Worm (Caenorhabditis elegans) whole organism, young adult: ENCODE data around the gene fbxb-42.

Experiments
- Y95B8A.8 ChIP-seq: fragments of 200-800 bp; sonication (Bioruptor generic); IDR thresholded peaks from 2 replicates; pipeline ENCODE4 v1.3.6; 2022; ENCODE audit warnings: missing genetic modification reagents, missing genetic modification characterization, missing compliant biosample characterization
- let-607 ChIP-seq, 2 experiments: fragments of 200-800 bp in 1 of 2; sonication (Bioruptor generic) in 1 of 2; sonication (generic microtip) in 1 of 2; optimal IDR thresholded peaks; 2 replicates each; lab custom pipeline; 2016 to 2018; ENCODE audit warnings: mild to moderate bottlenecking in 2 of 2, missing compliant biosample characterization in 2 of 2, missing genetic modification characterization in 2 of 2, moderate library complexity in 2 of 2, missing genotype in 1 of 2

- TF ChIP-seq Y95B8A.8 (GFP tag; lab: Robert Waterston, UW), result no peak
- TF ChIP-seq let-607 (tag; optimal IDR thresholded peaks at IDR 0.05; lab: Kevin White, UChicago), result no peak
These were observed 42.5 kb downstream of the fbxb-42 start, which contains the start of gene math-38 for ce11 chrII:1579886-1580285.
